Worm (Caenorhabditis elegans): ENCODE measurements around the gene srj-7.

srj-7 gene

ce11 chrV:3295368-3295767 lies 50.6 kb downstream of the srj-7 start:
- TF ChIP-seq zfh-2 (GFP tag; conservative IDR thresholded peaks at IDR 0.05) (no peak), lsy-27 (tag; optimal IDR thresholded peaks at IDR 0.05; ENCODE audit: borderline replicate concordance, insufficient read depth) (no peak), ztf-26 (tag; optimal IDR thresholded peaks at IDR 0.05) (no peak), dpl-1 (GFP tag; optimal IDR thresholded peaks at IDR 0.05) (no peak), ccch-3 (GFP tag; optimal IDR thresholded peaks at IDR 0.05) (no peak), ztf-3 (GFP tag; optimal IDR thresholded peaks at IDR 0.05) (no peak), mxl-1 (tag; optimal IDR thresholded peaks at IDR 0.05) (no peak), mcd-1 (GFP tag; IDR thresholded peaks at IDR 0.05) (no peak)

Measured in whole organism, young adult.